Fruit fly (Drosophila melanogaster) whole organism, embryonic: ENCODE results near the gene CG33120.

Experiments
- Aef1 ChIP-seq: fragments of 200-800 bp; sonication (Bioruptor generic); IDR thresholded peaks from 3 replicates; pipeline ENCODE4 v1.3.6; 2022; ENCODE audit warnings: missing biosample characterization, missing genetic modification characterization
- BEAF-32 ChIP-seq: fragments of 200-800 bp; sonication (Bioruptor generic); optimal IDR thresholded peaks from 3 replicates; lab custom pipeline; 2017; ENCODE audit warnings: missing biosample characterization, missing genetic modification characterization, mild to moderate bottlenecking, moderate library complexity, missing genetic modification reagents
- CG10654 ChIP-seq: fragments of 200-800 bp; sonication (Bioruptor generic); optimal IDR thresholded peaks from 2 replicates; lab custom pipeline; 2016; ENCODE audit warnings: missing biosample characterization, missing genetic modification characterization
- CG11456 ChIP-seq: fragments of 200-800 bp; sonication (Bioruptor generic); IDR thresholded peaks from 3 replicates; pipeline ENCODE4 v1.3.6; 2022; ENCODE audit warnings: missing biosample characterization, missing genetic modification characterization
- CG12744 ChIP-seq: fragments of 200-800 bp; sonication (Bioruptor generic); optimal IDR thresholded peaks from 2 replicates; lab custom pipeline; 2016; ENCODE audit warnings: missing biosample characterization, missing genetic modification characterization
- CG13123 ChIP-seq: fragments of 200-800 bp; sonication (Bioruptor generic); optimal IDR thresholded peaks from 2 replicates; lab custom pipeline; 2016; ENCODE audit warnings: missing biosample characterization, missing genetic modification characterization
- CG13287 ChIP-seq: fragments of 200-800 bp; sonication (Bioruptor generic); IDR thresholded peaks from 2 replicates; pipeline ENCODE4 v1.3.6; 2022; ENCODE audit warnings: missing biosample characterization, missing genetic modification characterization; ENCODE audit not compliant: partially characterized antibody
- CG14965 ChIP-seq: fragments of 200-800 bp; sonication (Bioruptor generic); optimal IDR thresholded peaks from 2 replicates; lab custom pipeline; 2016; ENCODE audit warnings: missing biosample characterization, missing genetic modification characterization, borderline replicate concordance
- CG15011 ChIP-seq: fragments of 200-800 bp; sonication (Bioruptor generic); optimal IDR thresholded peaks from 3 replicates; lab custom pipeline; 2018; ENCODE audit warnings: missing biosample characterization, mild to moderate bottlenecking, missing genetic modification characterization
- CG2129 ChIP-seq: fragments of 200-800 bp; sonication (Bioruptor generic); IDR thresholded peaks from 2 replicates; pipeline ENCODE4 v1.3.6; 2022; ENCODE audit warnings: missing biosample characterization, missing genetic modification characterization; ENCODE audit not compliant: partially characterized antibody
- CG32532 ChIP-seq: fragments of 200-800 bp; sonication (Bioruptor generic); IDR thresholded peaks from 2 replicates; pipeline ENCODE4 v1.3.6; 2022; ENCODE audit warnings: missing biosample characterization, missing genetic modification characterization
- CG42726 ChIP-seq: fragments of 200-800 bp; sonication (Bioruptor generic); IDR thresholded peaks from 2 replicates; pipeline ENCODE4 v1.3.6; 2022; ENCODE audit warnings: missing biosample characterization, missing genetic modification characterization; ENCODE audit not compliant: partially characterized antibody
- CG4360 ChIP-seq: fragments of 200-800 bp; sonication (Bioruptor generic); IDR thresholded peaks from 2 replicates; pipeline ENCODE4 v1.3.6; 2022; ENCODE audit warnings: missing biosample characterization, missing genetic modification characterization
- CG4404 ChIP-seq: fragments of 200-800 bp; sonication (Bioruptor generic); IDR thresholded peaks from 2 replicates; pipeline ENCODE4 v1.3.6; 2022; ENCODE audit warnings: missing biosample characterization, missing genetic modification characterization
- CG6791 ChIP-seq: fragments of 200-800 bp; sonication (Bioruptor generic); IDR thresholded peaks from 3 replicates; pipeline ENCODE4 v1.3.6; 2022; ENCODE audit warnings: missing biosample characterization, missing genetic modification characterization; ENCODE audit not compliant: partially characterized antibody
- CG6854 ChIP-seq: fragments of 200-800 bp; sonication (Bioruptor generic); optimal IDR thresholded peaks from 3 replicates; lab custom pipeline; 2017; ENCODE audit warnings: missing biosample characterization, mild to moderate bottlenecking, missing genetic modification characterization
- CG8359 ChIP-seq: fragments of 200-800 bp; sonication (Bioruptor generic); optimal IDR thresholded peaks from 2 replicates; lab custom pipeline; 2017; ENCODE audit warnings: missing biosample characterization, mild to moderate bottlenecking, missing genetic modification characterization, borderline replicate concordance
- CG9437 ChIP-seq: fragments of 200-800 bp; sonication (Bioruptor generic); optimal IDR thresholded peaks from 2 replicates; lab custom pipeline; 2018; ENCODE audit warnings: missing biosample characterization, mild to moderate bottlenecking, missing genetic modification characterization
- CTCF ChIP-seq: fragments of 200-800 bp; sonication (Bioruptor generic); optimal IDR thresholded peaks from 2 replicates; lab custom pipeline; 2017; ENCODE audit warnings: missing biosample characterization, mild to moderate bottlenecking, missing genetic modification characterization, moderate library complexity
- Doc3 ChIP-seq: fragments of 200-800 bp; sonication (Bioruptor generic); IDR thresholded peaks from 3 replicates; pipeline ENCODE4 v1.3.6; 2022; ENCODE audit warnings: missing biosample characterization, missing genetic modification characterization; ENCODE audit not compliant: partially characterized antibody
- Fer1 ChIP-seq: fragments of 200-800 bp; sonication (Bioruptor generic); optimal IDR thresholded peaks from 2 replicates; lab custom pipeline; 2017; ENCODE audit warnings: missing biosample characterization, mild to moderate bottlenecking, missing genetic modification characterization
- HLH4C ChIP-seq: fragments of 200-800 bp; sonication (Bioruptor generic); IDR thresholded peaks from 3 replicates; pipeline ENCODE4 v1.3.6; 2022; ENCODE audit warnings: missing biosample characterization, missing genetic modification characterization; ENCODE audit not compliant: partially characterized antibody
- HLH54F ChIP-seq: fragments of 200-800 bp; sonication (Bioruptor generic); optimal IDR thresholded peaks from 3 replicates; lab custom pipeline; 2016; ENCODE audit warnings: missing biosample characterization, missing genetic modification characterization
- Mrtf ChIP-seq: fragments of 200-800 bp; sonication (Bioruptor generic); IDR thresholded peaks from 3 replicates; pipeline ENCODE4 v1.3.6; 2022; ENCODE audit warnings: missing biosample characterization, missing genetic modification characterization
- Neu2 ChIP-seq: fragments of 200-800 bp; sonication (Bioruptor generic); optimal IDR thresholded peaks from 3 replicates; lab custom pipeline; 2016; ENCODE audit warnings: missing biosample characterization, missing genetic modification characterization, borderline replicate concordance
- Nf-YC ChIP-seq: fragments of 200-800 bp; optimal IDR thresholded peaks from 3 replicates; lab custom pipeline; 2019; ENCODE audit warnings: missing biosample characterization, mild to moderate bottlenecking, missing genetic modification characterization, moderate library complexity
- Ssrp ChIP-seq: fragments of 200-800 bp; sonication (Bioruptor generic); optimal IDR thresholded peaks from 2 replicates; lab custom pipeline; 2018; ENCODE audit warnings: missing biosample characterization, mild to moderate bottlenecking, missing genetic modification characterization, moderate library complexity
- Taf1 ChIP-seq: fragments of 200-800 bp; sonication (Bioruptor generic); IDR thresholded peaks from 2 replicates; pipeline ENCODE4 v1.3.6; 2022; ENCODE audit warnings: missing biosample characterization, missing genetic modification characterization
- ac ChIP-seq: fragments of 200-800 bp; sonication (Bioruptor generic); optimal IDR thresholded peaks from 3 replicates; lab custom pipeline; 2017; ENCODE audit warnings: missing biosample characterization, mild to moderate bottlenecking, missing genetic modification characterization
- ap ChIP-seq: fragments of 200-800 bp; sonication (Bioruptor generic); IDR thresholded peaks from 2 replicates; pipeline ENCODE4 v1.3.6; 2022; ENCODE audit warnings: missing biosample characterization, missing genetic modification characterization
- bowl ChIP-seq: fragments of 200-800 bp; sonication (Bioruptor generic); IDR thresholded peaks from 2 replicates; pipeline ENCODE4 v1.3.6; 2022; ENCODE audit warnings: missing biosample characterization, missing genetic modification characterization
- caup ChIP-seq: fragments of 200-800 bp; sonication (Bioruptor generic); optimal IDR thresholded peaks from 3 replicates; lab custom pipeline; 2017; ENCODE audit warnings: missing biosample characterization, mild to moderate bottlenecking, missing genetic modification characterization, moderate library complexity; ENCODE audit not compliant: severe bottlenecking
- corto ChIP-seq: fragments of 200-800 bp; sonication (Bioruptor generic); optimal IDR thresholded peaks from 2 replicates; lab custom pipeline; 2016; ENCODE audit warnings: missing biosample characterization, mild to moderate bottlenecking, missing genetic modification characterization, moderate library complexity
- disco-r ChIP-seq: fragments of 200-800 bp; sonication (Bioruptor generic); optimal IDR thresholded peaks from 2 replicates; lab custom pipeline; 2016; ENCODE audit warnings: missing biosample characterization, missing genetic modification characterization
- ewg ChIP-seq: fragments of 200-800 bp; sonication (Bioruptor generic); optimal IDR thresholded peaks from 3 replicates; lab custom pipeline; 2017; ENCODE audit warnings: mild to moderate bottlenecking, missing biosample characterization, missing genetic modification reagents, missing genetic modification characterization
- fu2 ChIP-seq: fragments of 200-800 bp; sonication (Bioruptor generic); optimal IDR thresholded peaks from 2 replicates; lab custom pipeline; 2016; ENCODE audit warnings: missing biosample characterization, missing genetic modification characterization
- gcm2 ChIP-seq: fragments of 200-800 bp; sonication (Bioruptor generic); optimal IDR thresholded peaks from 2 replicates; lab custom pipeline; 2016; ENCODE audit warnings: missing biosample characterization, missing genetic modification characterization
- ham ChIP-seq: fragments of 200-800 bp; sonication (Bioruptor generic); IDR thresholded peaks from 2 replicates; pipeline ENCODE4 v1.3.6; 2022; ENCODE audit warnings: missing biosample characterization, missing genetic modification characterization
- her ChIP-seq: fragments of 200-800 bp; sonication (Bioruptor generic); optimal IDR thresholded peaks from 2 replicates; lab custom pipeline; 2016; ENCODE audit warnings: missing biosample characterization, missing genetic modification characterization
- hkb ChIP-seq, 2 experiments: fragments of 200-800 bp in 1 of 2; fragments of >200 bp in 1 of 2; sonication (Bioruptor generic) in 1 of 2; IDR thresholded peaks in 1 of 2; optimal IDR thresholded peaks in 1 of 2; 2 replicates each; pipeline versions ENCODE4 v1.3.6 to Lab custom; 2017 to 2022; ENCODE audit warnings: missing biosample characterization in 1 of 2, missing genetic modification characterization in 1 of 2
- insv ChIP-seq, 2 experiments: fragments of 200-800 bp; sonication (Bioruptor generic); optimal IDR thresholded peaks; 3 replicates each; lab custom pipeline; 2016 to 2018; ENCODE audit warnings: missing biosample characterization in 2 of 2, missing genetic modification characterization in 2 of 2
- jigr1 ChIP-seq: fragments of 200-800 bp; sonication (Bioruptor generic); IDR thresholded peaks from 3 replicates; pipeline ENCODE4 v1.3.6; 2022; ENCODE audit warnings: missing biosample characterization, missing genetic modification characterization
- lola ChIP-seq, 3 experiments: fragments of >200 bp in 2 of 3; fragments of 200-800 bp in 1 of 3; sonication (Bioruptor generic) in 1 of 3; optimal IDR thresholded peaks; 2 replicates each; lab custom pipeline; 2017 to 2019; ENCODE audit warnings: missing biosample characterization in 3 of 3, missing genetic modification characterization in 3 of 3, mild to moderate bottlenecking in 1 of 3, moderate library complexity in 1 of 3
- nau ChIP-seq: fragments of 200-800 bp; sonication (Bioruptor generic); optimal IDR thresholded peaks from 3 replicates; lab custom pipeline; 2017; ENCODE audit warnings: missing biosample characterization, mild to moderate bottlenecking, missing genetic modification characterization, missing genetic modification reagents
- p53 ChIP-seq: fragments of 200-800 bp; sonication (Bioruptor generic); optimal IDR thresholded peaks from 2 replicates; lab custom pipeline; 2016; ENCODE audit warnings: missing biosample characterization, missing genetic modification characterization
- pan ChIP-seq, 4 experiments: fragments of >200 bp in 3 of 4; fragments of 200-800 bp in 1 of 4; sonication (Bioruptor generic) in 1 of 4; optimal IDR thresholded peaks in 3 of 4; IDR thresholded peaks in 1 of 4; 2 replicates each; pipeline versions ENCODE4 v1.3.6 to Lab custom; 2017 to 2022; ENCODE audit warnings: missing biosample characterization in 2 of 4, missing genetic modification characterization in 2 of 4, mixed read lengths in 1 of 4
- wek ChIP-seq: fragments of 200-800 bp; sonication (Bioruptor generic); optimal IDR thresholded peaks from 3 replicates; lab custom pipeline; 2018; ENCODE audit warnings: missing biosample characterization, mild to moderate bottlenecking, missing genetic modification characterization, moderate library complexity
- zen ChIP-seq: fragments of 200-800 bp; sonication (Bioruptor generic); optimal IDR thresholded peaks from 3 replicates; lab custom pipeline; 2018; ENCODE audit warnings: missing biosample characterization, mild to moderate bottlenecking, missing genetic modification characterization, moderate library complexity

Gene CG33120

dm6 chr2L:18890087-18890486 is 45.7 kb upstream of the CG33120 start (continued):
- TF ChIP-seq zen (tag; lab: Kevin White, UChicago) (peak; percentile 98), Fer1 (GFP tag; lab: Kevin White, UChicago) (no peak), ham (GFP tag; lab: Robert Waterston, UW) (no peak), hkb (optimal IDR thresholded peaks at IDR 0.05; lab: Kevin White, UChicago) (no peak), hkb (GFP tag; IDR thresholded peaks at IDR 0.05; lab: Robert Waterston, UW) (peak; percentile 76), bowl (GFP tag; lab: Robert Waterston, UW) (no peak), CTCF (GFP tag; lab: Kevin White, UChicago) (no peak), ewg (GFP tag; lab: Kevin White, UChicago) (peak; percentile 56), lola (GFP tag; optimal IDR thresholded peaks at IDR 0.05; lab: Kevin White, UChicago) (peak in 1 of 3 experiments; percentile 91), CG4404 (peak; percentile 90), Neu2 (GFP tag; lab: Kevin White, UChicago) (peak; percentile 57), Ssrp (tag; lab: Kevin White, UChicago) (peak; percentile 76), CG42726 (GFP tag; lab: Robert Waterston, UW) (no peak), CG13123 (peak; percentile 52), CG6854 (GFP tag; lab: Kevin White, UChicago) (no peak), corto (no peak), disco-r (GFP tag; lab: Kevin White, UChicago) (peak; percentile 52), wek (GFP tag; lab: Kevin White, UChicago) (peak; percentile 19), Mrtf (GFP tag; lab: Robert Waterston, UW) (0 out of 3 replicates have a peak, but pooled peaks have one; percentile 40), p53 (GFP tag; lab: Kevin White, UChicago) (peak; percentile 20), ac (GFP tag; lab: Kevin White, UChicago) (peak; percentile 85), CG10654 (peak; percentile 53), CG9437 (GFP tag; lab: Kevin White, UChicago) (peak; percentile 35), CG32532 (GFP tag; lab: Robert Waterston, UW) (no peak; the same call in 1 of the 2 replicates), CG14965 (peak; percentile 46), CG4360 (GFP tag; lab: Robert Waterston, UW) (peak; percentile 35; the same call in 1 of the 2 replicates), ap (GFP tag; lab: Robert Waterston, UW) (peak; percentile 57; the same call in 1 of the 2 replicates), CG2129 (GFP tag; lab: Robert Waterston, UW) (no peak), CG12744 (GFP tag; lab: Kevin White, UChicago) (peak; percentile 59), Doc3 (GFP tag; lab: Robert Waterston, UW) (no peak), CG6791 (no peak), BEAF-32 (GFP tag; lab: Kevin White, UChicago) (no peak), CG11456 (GFP tag; lab: Robert Waterston, UW) (peak; percentile 69; the same call in 2 of the 3 replicates), nau (no peak), gcm2 (peak; percentile 59), HLH4C (GFP tag; lab: Robert Waterston, UW) (no peak), her (GFP tag; lab: Kevin White, UChicago) (peak; percentile 16), pan (optimal IDR thresholded peaks at IDR 0.05; lab: Kevin White, UChicago) (no peak), pan (GFP tag; optimal IDR thresholded peaks at IDR 0.05 in 1 of 2, IDR thresholded peaks at IDR 0.05 in 1 of 2) (peak in 1 of 2 experiments; percentile 70), caup (GFP tag; lab: Kevin White, UChicago) (peak; percentile 44), CG15011 (peak; percentile 47), insv (GFP tag; optimal IDR thresholded peaks at IDR 0.05; lab: Kevin White, UChicago) (peak in 1 of 2 experiments; percentile 0), CG8359 (GFP tag; lab: Kevin White, UChicago) (peak; percentile 72), HLH54F (GFP tag; lab: Kevin White, UChicago) (peak; percentile 34), Nf-YC (no peak), jigr1 (GFP tag; lab: Robert Waterston, UW) (no peak), CG13287 (GFP tag; lab: Robert Waterston, UW) (no peak), Aef1 (0 out of 3 replicates have a peak, but pooled peaks have one; percentile 28), fu2 (GFP tag; lab: Kevin White, UChicago) (no peak), Taf1 (GFP tag; lab: Robert Waterston, UW) (no peak)
